Worm (Caenorhabditis elegans) whole organism, L3 larva: ENCODE data around the gene ZK418.2.

Experiments used
- R02D3.7 ChIP-seq: fragments of 150-350 bp; optimal IDR thresholded peaks from 2 replicates; lab custom pipeline; 2014; ENCODE audit warnings: missing biosample characterization, missing genetic modification characterization
- ama-1 ChIP-seq: fragments of 150-350 bp; optimal IDR thresholded peaks from 2 replicates; lab custom pipeline; 2018
- ceh-16 ChIP-seq: sonication (generic microtip); optimal IDR thresholded peaks from 2 replicates; lab custom pipeline; 2017; ENCODE audit warnings: missing biosample characterization, missing genetic modification characterization
- ceh-82 ChIP-seq: fragments of 150-350 bp; optimal IDR thresholded peaks from 2 replicates; lab custom pipeline; 2014; ENCODE audit warnings: missing biosample characterization, missing genetic modification characterization
- ceh-9 ChIP-seq: sonication (generic microtip); optimal IDR thresholded peaks from 2 replicates; lab custom pipeline; 2018; ENCODE audit warnings: missing biosample characterization, missing genetic modification characterization
- daf-12 ChIP-seq: fragments of 150-350 bp; optimal IDR thresholded peaks from 2 replicates; lab custom pipeline; 2014; ENCODE audit warnings: missing biosample characterization, missing genetic modification reagents, missing genetic modification characterization
- egl-5 ChIP-seq: fragments of 150-350 bp; optimal IDR thresholded peaks from 2 replicates; lab custom pipeline; 2017; ENCODE audit warnings: missing biosample characterization, missing genetic modification reagents, missing genetic modification characterization, inconsistent platforms
- elt-1 ChIP-seq: fragments of 150-350 bp; optimal IDR thresholded peaks from 2 replicates; lab custom pipeline; 2014; ENCODE audit warnings: missing biosample characterization, missing genetic modification characterization
- elt-2 ChIP-seq: sonication (generic microtip); optimal IDR thresholded peaks from 2 replicates; lab custom pipeline; 2016; ENCODE audit warnings: missing genetic modification reagents, mild to moderate bottlenecking, missing genetic modification characterization, missing compliant biosample characterization
- elt-3 ChIP-seq, 3 experiments: fragments of 150-350 bp in 1 of 3; sonication (generic microtip) in 2 of 3; optimal IDR thresholded peaks; 2 replicates in 2 of 3; 4 replicates in 1 of 3; lab custom pipeline; 2014 to 2017; ENCODE audit warnings: missing biosample characterization in 3 of 3, missing genetic modification characterization in 3 of 3
- eor-1 ChIP-seq, 2 experiments: fragments of 150-350 bp; optimal IDR thresholded peaks; 2 replicates each; lab custom pipeline; 2014 to 2018; ENCODE audit warnings: missing biosample characterization in 2 of 2, missing genetic modification characterization in 2 of 2
- fkh-10 ChIP-seq: sonication (generic microtip); optimal IDR thresholded peaks from 2 replicates; lab custom pipeline; 2017; ENCODE audit warnings: missing biosample characterization, missing genetic modification reagents, missing genetic modification characterization
- fos-1 ChIP-seq: fragments of 150-350 bp; optimal IDR thresholded peaks from 2 replicates; lab custom pipeline; 2014; ENCODE audit warnings: missing biosample characterization, missing genetic modification characterization
- hmg-11 ChIP-seq: sonication (generic microtip); optimal IDR thresholded peaks from 2 replicates; lab custom pipeline; 2016; ENCODE audit warnings: missing genetic modification characterization, missing compliant biosample characterization
- jun-1 ChIP-seq: fragments of 150-350 bp; optimal IDR thresholded peaks from 2 replicates; lab custom pipeline; 2014; ENCODE audit warnings: missing biosample characterization, missing genetic modification reagents, missing genetic modification characterization
- lin-15B ChIP-seq: fragments of 150-350 bp; optimal IDR thresholded peaks from 2 replicates; lab custom pipeline; 2014; ENCODE audit warnings: missing biosample characterization, missing genetic modification characterization
- lin-39 ChIP-seq: fragments of 150-350 bp; optimal IDR thresholded peaks from 2 replicates; lab custom pipeline; 2018; ENCODE audit warnings: missing biosample characterization, missing genetic modification reagents, missing genetic modification characterization
- lsy-12 ChIP-seq: sonication (generic microtip); optimal IDR thresholded peaks from 2 replicates; lab custom pipeline; 2016; ENCODE audit warnings: mild to moderate bottlenecking, missing genetic modification characterization, missing compliant biosample characterization
- mdl-1 ChIP-seq: fragments of 150-350 bp; optimal IDR thresholded peaks from 2 replicates; lab custom pipeline; 2014; ENCODE audit warnings: missing biosample characterization, missing genetic modification characterization
- mml-1 ChIP-seq: fragments of 150-350 bp; sonication (generic microtip); optimal IDR thresholded peaks from 3 replicates; lab custom pipeline; 2014; ENCODE audit warnings: missing biosample characterization, missing genetic modification characterization
- nfya-1 ChIP-seq: sonication (generic microtip); optimal IDR thresholded peaks from 2 replicates; lab custom pipeline; 2017; ENCODE audit warnings: missing genetic modification characterization, mild to moderate bottlenecking, missing compliant biosample characterization, antibody characterized with exemption, moderate library complexity; ENCODE audit not compliant: insufficient read depth
- nhr-23 ChIP-seq: fragments of 150-350 bp; optimal IDR thresholded peaks from 2 replicates; lab custom pipeline; 2014; ENCODE audit warnings: missing biosample characterization, missing genetic modification reagents, missing genetic modification characterization
- nhr-237 ChIP-seq: fragments of 150-350 bp; optimal IDR thresholded peaks from 2 replicates; lab custom pipeline; 2014; ENCODE audit warnings: missing biosample characterization, missing genetic modification characterization
- nhr-25 ChIP-seq: sonication (generic microtip); optimal IDR thresholded peaks from 2 replicates; lab custom pipeline; 2017; ENCODE audit warnings: missing biosample characterization, missing genetic modification characterization
- nhr-43 ChIP-seq: sonication (generic microtip); optimal IDR thresholded peaks from 2 replicates; lab custom pipeline; 2016; ENCODE audit warnings: mild to moderate bottlenecking, missing genetic modification characterization, missing compliant biosample characterization; ENCODE audit not compliant: poor library complexity, severe bottlenecking
- nhr-76 ChIP-seq: fragments of 150-350 bp; sonication (generic microtip); optimal IDR thresholded peaks from 5 replicates; lab custom pipeline; 2014; ENCODE audit warnings: missing biosample characterization, missing genetic modification characterization
- nhr-77 ChIP-seq: fragments of 150-350 bp; optimal IDR thresholded peaks from 2 replicates; lab custom pipeline; 2014; ENCODE audit warnings: missing biosample characterization, missing genetic modification characterization
- pha-4 ChIP-seq: fragments of 150-350 bp; optimal IDR thresholded peaks from 2 replicates; lab custom pipeline; 2014; ENCODE audit warnings: missing biosample characterization, missing genetic modification reagents, missing genetic modification characterization
- sea-2 ChIP-seq: fragments of 150-350 bp; sonication (generic microtip); optimal IDR thresholded peaks from 4 replicates; lab custom pipeline; 2014; ENCODE audit warnings: missing biosample characterization, missing genetic modification reagents, missing genetic modification characterization
- skn-1 ChIP-seq: fragments of 150-350 bp; optimal IDR thresholded peaks from 2 replicates; lab custom pipeline; 2014; ENCODE audit warnings: missing biosample characterization, missing genetic modification characterization
- snpc-4 ChIP-seq: fragments of 150-350 bp; optimal IDR thresholded peaks from 2 replicates; lab custom pipeline; 2014; ENCODE audit warnings: missing biosample characterization, missing genetic modification characterization
- zag-1 ChIP-seq: fragments of 150-350 bp; optimal IDR thresholded peaks from 2 replicates; lab custom pipeline; 2014; ENCODE audit warnings: missing biosample characterization, missing genetic modification characterization
- ztf-4 ChIP-seq: fragments of 150-350 bp; optimal IDR thresholded peaks from 2 replicates; lab custom pipeline; 2014; ENCODE audit warnings: missing biosample characterization, missing genetic modification characterization

ZK418.2 gene

ce11 chrIII:7063061-7063460 lies 28.1 kb upstream of the ZK418.2 start:
- TF ChIP-seq ceh-82 (tag; lab: Kevin White, UChicago) (no peak), ztf-4 (tag; lab: Kevin White, UChicago) (no peak), nhr-43 (tag; lab: Kevin White, UChicago) (no peak), daf-12 (tag; lab: Kevin White, UChicago) (no peak), R02D3.7 (no peak), zag-1 (tag; lab: Kevin White, UChicago) (no peak), sea-2 (GFP tag; lab: Kevin White, UChicago) (no peak), nhr-25 (tag; lab: Kevin White, UChicago) (no peak), lin-39 (tag; lab: Kevin White, UChicago) (no peak), snpc-4 (tag; lab: Kevin White, UChicago) (no peak), mdl-1 (tag; lab: Kevin White, UChicago) (no peak), hmg-11 (tag; lab: Kevin White, UChicago) (no peak), lin-15B (no peak), egl-5 (no peak), elt-3 (tag; optimal IDR thresholded peaks at IDR 0.05; lab: Kevin White, UChicago) (no peak), fkh-10 (GFP tag; lab: Kevin White, UChicago) (no peak)

- no peak for TF ChIP-seq ceh-16 (tag; lab: Kevin White, UChicago)
- TF ChIP-seq lin-39 (tag; lab: Kevin White, UChicago): no peak
- TF ChIP-seq lin-15B: no peak
- no peak for TF ChIP-seq fos-1 (tag; lab: Kevin White, UChicago)
- no peak for TF ChIP-seq snpc-4 (tag; lab: Kevin White, UChicago)
- no peak for TF ChIP-seq mml-1 (tag; lab: Kevin White, UChicago)
- no peak for TF ChIP-seq nhr-76 (tag; lab: Kevin White, UChicago)
- TF ChIP-seq eor-1 (tag; optimal IDR thresholded peaks at IDR 0.05; lab: Kevin White, UChicago): no peak
- TF ChIP-seq jun-1 (tag; lab: Kevin White, UChicago): no peak
- TF ChIP-seq skn-1: no peak
- no peak for TF ChIP-seq egl-5
- no peak for TF ChIP-seq hmg-11 (tag; lab: Kevin White, UChicago)
- no peak for TF ChIP-seq nhr-77
Observed at ce11 chrIII:7064185-7064584, 27.0 kb upstream of the ZK418.2 start, which contains the start of gene R01H2.4. R01H2.4 (minus strand) TSS chrIII:7064285.

ce11 chrIII:7067385-7067896 lies 23.7 kb upstream of the ZK418.2 start, which contains the start of gene ger-1:
ger-1 (minus strand) TSS chrIII:7067477.
- TF ChIP-seq elt-2 (tag; lab: Kevin White, UChicago): peak; percentile 23
- no peak for TF ChIP-seq lsy-12 (tag; lab: Kevin White, UChicago)

ce11 chrIII:7068520-7069113 lies 22.5 kb upstream of the ZK418.2 start, which contains the start of the genes ubc-18 and R01H2.8:
ubc-18 (minus strand) TSS chrIII:7068570.
R01H2.8 (plus strand) TSS chrIII:7069063.
- TF ChIP-seq hmg-11 (tag; lab: Kevin White, UChicago) (peak; percentile 55), nhr-23 (peak; percentile 25), snpc-4 (tag; lab: Kevin White, UChicago) (peak; percentile 32), elt-3 (tag; optimal IDR thresholded peaks at IDR 0.05; lab: Kevin White, UChicago) (no peak), elt-2 (tag; lab: Kevin White, UChicago) (no peak), nfya-1 (peak; percentile 46), lin-15B (peak; percentile 52), pha-4 (tag; lab: Kevin White, UChicago) (peak; percentile 69)

ce11 chrIII:7069981-7070380 lies 21.2 kb upstream of the ZK418.2 start, which contains the start of gene tmem-17:
tmem-17 (plus strand) TSS chrIII:7070281.
- TF ChIP-seq mml-1 (tag; lab: Kevin White, UChicago) (no peak), elt-3 (tag; optimal IDR thresholded peaks at IDR 0.05; lab: Kevin White, UChicago) (no peak), ceh-16 (tag; lab: Kevin White, UChicago) (no peak), nhr-76 (tag; lab: Kevin White, UChicago) (no peak), nhr-237 (no peak), lin-39 (tag; lab: Kevin White, UChicago) (no peak), nhr-25 (tag; lab: Kevin White, UChicago) (no peak), ceh-9 (no peak), sea-2 (GFP tag; lab: Kevin White, UChicago) (no peak), ama-1 (lab: Kevin White, UChicago) (no peak), zag-1 (tag; lab: Kevin White, UChicago) (no peak), hmg-11 (tag; lab: Kevin White, UChicago) (no peak), fos-1 (tag; lab: Kevin White, UChicago) (no peak), nfya-1 (no peak), elt-1 (tag; lab: Kevin White, UChicago) (no peak), skn-1 (no peak)
